Worm (Caenorhabditis elegans) whole organism, L4 larva: ENCODE results near the gene ulp-1.

Experiments
- F10B5.3 ChIP-seq: sonication (generic microtip); optimal IDR thresholded peaks from 2 replicates; lab custom pipeline; 2016; ENCODE audit warnings: mild to moderate bottlenecking, missing genetic modification characterization, missing compliant biosample characterization
- F26F4.8 ChIP-seq: fragments of 200-800 bp; sonication (Bioruptor generic); conservative IDR thresholded peaks from 2 replicates; pipeline ENCODE4 v1.3.6; 2022; ENCODE audit warnings: missing genetic modification characterization, missing compliant biosample characterization
- F37D6.2 ChIP-seq: sonication (generic microtip); optimal IDR thresholded peaks from 2 replicates; lab custom pipeline; 2016; ENCODE audit warnings: mild to moderate bottlenecking, missing genetic modification characterization, missing compliant biosample characterization
- F49E8.2 ChIP-seq: sonication (generic microtip); optimal IDR thresholded peaks from 2 replicates; lab custom pipeline; 2016; ENCODE audit warnings: missing compliant biosample characterization, mild to moderate bottlenecking, missing genetic modification characterization, borderline replicate concordance
- R02D3.7 ChIP-seq: fragments of 150-350 bp; sonication (generic microtip); optimal IDR thresholded peaks from 3 replicates; lab custom pipeline; 2014; ENCODE audit warnings: missing biosample characterization, missing genetic modification characterization
- T20F7.1 ChIP-seq: fragments of 200-800 bp; sonication (Bioruptor generic); optimal IDR thresholded peaks from 2 replicates; lab custom pipeline; 2018; ENCODE audit warnings: mild to moderate bottlenecking, missing genetic modification characterization, missing compliant biosample characterization
- aha-1 ChIP-seq: fragments of 150-350 bp; peaks from one replicate; lab custom pipeline; 2014; ENCODE audit warnings: missing biosample characterization, missing genetic modification characterization
- aly-2 ChIP-seq: sonication (generic microtip); optimal IDR thresholded peaks from 2 replicates; lab custom pipeline; 2018; ENCODE audit warnings: missing biosample characterization, missing genetic modification characterization
- arid-1 ChIP-seq: fragments of 200-800 bp; sonication (Bioruptor generic); conservative IDR thresholded peaks from 2 replicates; pipeline ENCODE4 v1.3.6; 2022; ENCODE audit warnings: missing genetic modification reagents, missing genetic modification characterization, missing compliant biosample characterization
- attf-4 ChIP-seq: sonication (generic microtip); optimal IDR thresholded peaks from 3 replicates; lab custom pipeline; 2017; ENCODE audit warnings: missing biosample characterization, missing genetic modification characterization
- ceh-20 ChIP-seq: fragments of 200-800 bp; sonication (Bioruptor generic); IDR thresholded peaks from 2 replicates; pipeline ENCODE4 v1.3.6; 2022; ENCODE audit warnings: missing genetic modification reagents, missing genetic modification characterization, missing compliant biosample characterization
- ceh-62 ChIP-seq: sonication (generic microtip); optimal IDR thresholded peaks from 2 replicates; lab custom pipeline; 2017; ENCODE audit warnings: missing biosample characterization, missing genetic modification characterization
- ces-1 ChIP-seq: fragments of 150-350 bp; sonication (generic microtip); optimal IDR thresholded peaks from 4 replicates; lab custom pipeline; 2014; ENCODE audit warnings: missing biosample characterization, missing genetic modification reagents, missing genetic modification characterization
- daf-16 ChIP-seq, 3 experiments: sonication (generic microtip); optimal IDR thresholded peaks; 2 replicates each; lab custom pipeline; 2016 to 2017; ENCODE audit warnings: missing genetic modification characterization in 3 of 3, missing genetic modification reagents in 3 of 3, mild to moderate bottlenecking in 2 of 3, missing compliant biosample characterization in 2 of 3, missing biosample characterization in 1 of 3, moderate library complexity in 1 of 3
- dpl-1 ChIP-seq: fragments of 150-350 bp; optimal IDR thresholded peaks from 2 replicates; lab custom pipeline; 2014; ENCODE audit warnings: missing biosample characterization, missing genetic modification reagents, missing genetic modification characterization
- egl-43 ChIP-seq: fragments of 200-800 bp; sonication (Bioruptor generic); IDR thresholded peaks from 2 replicates; pipeline ENCODE4 v1.3.6; 2022; ENCODE audit warnings: missing genetic modification reagents, missing genetic modification characterization, missing compliant biosample characterization
- hlh-11 ChIP-seq: fragments of 200-800 bp; sonication (Bioruptor generic); optimal IDR thresholded peaks from 2 replicates; lab custom pipeline; 2018; ENCODE audit warnings: mild to moderate bottlenecking, missing genetic modification characterization, missing compliant biosample characterization
- hmg-1.1 ChIP-seq: fragments of 200-800 bp; sonication (Bioruptor generic); IDR thresholded peaks from 2 replicates; pipeline ENCODE4 v1.3.6; 2022; ENCODE audit warnings: missing genetic modification reagents, missing genetic modification characterization, missing compliant biosample characterization
- lin-38 ChIP-seq: fragments of 200-800 bp; sonication (Bioruptor generic); IDR thresholded peaks from 2 replicates; pipeline ENCODE4 v1.3.6; 2022; ENCODE audit warnings: missing genetic modification reagents, missing genetic modification characterization, missing compliant biosample characterization
- lsy-2 ChIP-seq, 2 experiments: fragments of 150-350 bp in 1 of 2; sonication (generic microtip) in 1 of 2; optimal IDR thresholded peaks; 2 replicates each; lab custom pipeline; 2014 to 2017; ENCODE audit warnings: missing biosample characterization in 2 of 2, missing genetic modification characterization in 2 of 2
- madf-5 ChIP-seq, 2 experiments: fragments of 200-800 bp; sonication (Bioruptor generic); IDR thresholded peaks; 2 replicates each; pipeline ENCODE4 v1.3.6; 2022; ENCODE audit warnings: missing compliant biosample characterization in 2 of 2, missing genetic modification characterization in 2 of 2
- mdl-1 ChIP-seq, 2 experiments: fragments of 150-350 bp in 1 of 2; sonication (generic microtip) in 1 of 2; optimal IDR thresholded peaks; 2 replicates each; lab custom pipeline; 2014 to 2017; ENCODE audit warnings: missing biosample characterization in 2 of 2, missing genetic modification characterization in 2 of 2
- mes-2 ChIP-seq: sonication (generic microtip); optimal IDR thresholded peaks from 2 replicates; lab custom pipeline; 2016; ENCODE audit warnings: missing genotype, mild to moderate bottlenecking, missing genetic modification characterization, missing compliant biosample characterization; ENCODE audit not compliant: poor library complexity, severe bottlenecking
- nhr-6 ChIP-seq: fragments of 150-350 bp; optimal IDR thresholded peaks from 2 replicates; lab custom pipeline; 2014; ENCODE audit warnings: missing biosample characterization, missing genetic modification characterization
- nhr-77 ChIP-seq: fragments of 150-350 bp; optimal IDR thresholded peaks from 2 replicates; lab custom pipeline; 2014; ENCODE audit warnings: missing biosample characterization, missing genetic modification characterization
- snpc-1.2 ChIP-seq: fragments of 200-800 bp; sonication (Bioruptor generic); IDR thresholded peaks from 2 replicates; pipeline ENCODE4 v1.3.6; 2022; ENCODE audit warnings: missing genetic modification reagents, missing genetic modification characterization, missing compliant biosample characterization
- spr-3 ChIP-seq: fragments of 200-800 bp; sonication (Bioruptor generic); optimal IDR thresholded peaks from 2 replicates; lab custom pipeline; 2018; ENCODE audit warnings: mild to moderate bottlenecking, missing genetic modification characterization, missing compliant biosample characterization
- tra-1 ChIP-seq: fragments of 200-800 bp; sonication (Bioruptor generic); IDR thresholded peaks from 2 replicates; pipeline ENCODE4 v1.3.6; 2022; ENCODE audit warnings: missing genetic modification reagents, missing genetic modification characterization, missing compliant biosample characterization
- unc-62 ChIP-seq, 3 experiments: fragments of 150-350 bp in 1 of 3; sonication (generic microtip); optimal IDR thresholded peaks in 2 of 3; peaks in 1 of 3; 1 replicate in 1 of 3; 2 replicates in 2 of 3; lab custom pipeline; 2014 to 2017; ENCODE audit warnings: missing biosample characterization in 3 of 3, missing genetic modification characterization in 3 of 3, missing genetic modification reagents in 3 of 3, missing genotype in 1 of 3
- vab-7 ChIP-seq: fragments of 200-800 bp; sonication (Bioruptor generic); IDR thresholded peaks from 2 replicates; pipeline ENCODE4 v1.3.6; 2022; ENCODE audit warnings: missing genetic modification reagents, missing genetic modification characterization, missing compliant biosample characterization
- ztf-7 ChIP-seq: fragments of 150-350 bp; optimal IDR thresholded peaks from 2 replicates; lab custom pipeline; 2014; ENCODE audit warnings: missing biosample characterization, missing genetic modification characterization

ulp-1 gene

DNA sequence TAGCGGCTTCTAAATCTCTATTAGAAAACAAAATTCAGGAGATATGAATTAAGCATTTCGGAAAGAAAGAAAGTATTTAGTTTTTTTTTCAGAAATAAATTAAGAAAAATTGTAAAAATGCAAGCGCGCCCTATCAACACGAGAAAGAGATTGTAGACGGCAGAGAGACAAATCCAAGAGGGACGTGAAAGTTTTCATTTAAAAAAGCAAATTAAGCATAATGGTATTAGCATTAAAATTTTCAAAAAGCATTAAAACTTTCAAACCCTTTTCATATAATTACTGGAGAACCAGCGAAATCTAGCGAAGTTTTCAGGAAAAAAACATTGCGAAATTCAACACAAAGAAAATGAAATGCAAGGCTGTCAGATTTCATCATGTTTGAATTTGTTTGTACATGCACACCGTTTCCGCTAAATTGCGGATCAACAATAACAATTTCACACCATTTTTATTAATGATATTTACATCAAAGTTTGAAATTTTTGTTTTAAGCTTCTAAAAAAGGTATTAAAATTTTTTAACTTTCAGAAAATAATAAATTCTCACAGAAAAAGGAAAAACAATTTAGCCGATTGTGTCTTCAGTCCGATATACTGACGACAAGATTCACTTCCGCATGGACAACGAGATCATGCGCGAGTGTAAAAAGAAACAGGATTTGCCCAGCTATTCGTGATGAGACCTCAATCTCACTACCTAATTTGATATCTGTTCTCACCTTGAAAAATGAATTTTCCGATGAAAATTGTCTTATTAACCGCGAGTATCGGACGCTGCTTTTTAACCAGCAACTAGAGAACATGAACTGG, 6.6 kb downstream of the ulp-1 start, which contains the start of gene gars-1:
TSS of gene gars-1 (minus strand) at position 808 of the 812 bp plus-strand sequence.
- peak; percentile 17 for TF ChIP-seq nhr-6
- peak; percentile 8 for TF ChIP-seq mes-2 (tag; lab: Kevin White, UChicago)
- no peak for TF ChIP-seq mdl-1 (tag; optimal IDR thresholded peaks at IDR 0.05; lab: Kevin White, UChicago)
- no peak for TF ChIP-seq aly-2 (tag; lab: Kevin White, UChicago)
- no peak for TF ChIP-seq ceh-62 (tag; lab: Kevin White, UChicago)
- TF ChIP-seq unc-62 (GFP tag; optimal IDR thresholded peaks at IDR 0.05 in 1 of 2; lab: Kevin White, UChicago), result no peak
- no peak for TF ChIP-seq unc-62 (tag; optimal IDR thresholded peaks at IDR 0.05; lab: Kevin White, UChicago)
- TF ChIP-seq lin-38, result 0 out of 2 replicates have a peak, but pooled peaks have one; percentile 12
- TF ChIP-seq nhr-77 (tag; lab: Kevin White, UChicago), result peak; percentile 9
- TF ChIP-seq aha-1 (tag; lab: Kevin White, UChicago), result no peak
- TF ChIP-seq daf-16 (GFP tag; optimal IDR thresholded peaks at IDR 0.05; lab: Kevin White, UChicago), result no peak
- peak; percentile 14 for TF ChIP-seq daf-16 (tag; optimal IDR thresholded peaks at IDR 0.05; lab: Kevin White, UChicago)
- TF ChIP-seq spr-3, result no peak
- TF ChIP-seq ces-1 (GFP tag; lab: Kevin White, UChicago), result no peak
- TF ChIP-seq vab-7, result no peak
- TF ChIP-seq hmg-1.1 (GFP tag; lab: Robert Waterston, UW), result no peak
- peak; percentile 11 for TF ChIP-seq dpl-1
- no peak for TF ChIP-seq ceh-20 (GFP tag; lab: Robert Waterston, UW)
- no peak for TF ChIP-seq arid-1 (GFP tag; lab: Robert Waterston, UW)
- peak in 1 of 2 experiments; percentile 2 for TF ChIP-seq lsy-2 (tag; optimal IDR thresholded peaks at IDR 0.05; lab: Kevin White, UChicago)
- TF ChIP-seq egl-43, result no peak
- no peak for TF ChIP-seq hlh-11 (tag; lab: Kevin White, UChicago)
- no peak for TF ChIP-seq R02D3.7 (tag; lab: Kevin White, UChicago)
- no peak for TF ChIP-seq snpc-1.2 (GFP tag; lab: Robert Waterston, UW)
- TF ChIP-seq attf-4 (tag; lab: Kevin White, UChicago), result no peak
- no peak for TF ChIP-seq T20F7.1 (GFP tag; lab: Kevin White, UChicago)
- TF ChIP-seq madf-5 (GFP tag; IDR thresholded peaks at IDR 0.05; lab: Robert Waterston, UW), result no peak
- no peak for TF ChIP-seq F37D6.2

ce11 chrIII:5160803-5161202, 8.8 kb downstream of the ulp-1 start:
- TF ChIP-seq unc-62 (GFP tag; optimal IDR thresholded peaks at IDR 0.05 in 1 of 2; lab: Kevin White, UChicago), result peak in 1 of 2 experiments; percentile 91
- TF ChIP-seq unc-62 (tag; optimal IDR thresholded peaks at IDR 0.05; lab: Kevin White, UChicago), result no peak
- TF ChIP-seq dpl-1, result no peak
- TF ChIP-seq F26F4.8 (GFP tag; lab: Robert Waterston, UW), result 0 out of 2 replicates have a peak, but pooled peaks have one; percentile 12

DNA sequence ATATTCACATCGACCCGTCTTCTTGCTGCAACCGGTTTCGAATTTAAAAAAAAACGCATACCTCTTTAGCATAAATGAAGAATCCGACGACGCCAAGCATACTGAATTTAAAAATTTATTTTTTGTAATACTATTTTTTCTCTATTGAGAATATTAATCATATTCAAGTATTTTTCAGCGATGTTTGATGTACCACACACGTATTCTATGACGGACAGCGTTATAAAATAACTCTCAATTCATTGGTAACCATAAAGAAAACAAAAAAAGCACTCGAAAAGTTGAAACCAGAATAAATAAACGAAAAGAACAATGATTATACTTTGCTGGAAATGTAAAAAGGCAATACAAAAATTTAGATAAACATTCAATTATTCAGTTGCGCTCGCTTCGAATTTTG, 10.1 kb downstream of the ulp-1 start, which contains the start of gene T10F2.5:
TSS of gene T10F2.5 (minus strand) at position 101 of the 400 bp plus-strand sequence.
- peak; percentile 34 for TF ChIP-seq lin-38
- no peak for TF ChIP-seq tra-1 (GFP tag; lab: Robert Waterston, UW)

- TF ChIP-seq hlh-11 (tag; lab: Kevin White, UChicago), result no peak
- no peak for TF ChIP-seq mes-2 (tag; lab: Kevin White, UChicago)
- TF ChIP-seq F10B5.3 (tag; lab: Kevin White, UChicago), result no peak
- TF ChIP-seq F49E8.2 (tag; lab: Kevin White, UChicago), result no peak
- TF ChIP-seq ztf-7 (tag; lab: Kevin White, UChicago), result no peak
Observed at ce11 chrIII:5158674-5159073, 10.9 kb downstream of the ulp-1 start, which contains the start of gene oxy-4. Gene oxy-4 (minus strand): TSS chrIII:5158774.
